Worm (Caenorhabditis elegans): ENCODE results near the gene snt-5.

Gene snt-5

ce11 chrV:1450160-1450559 is 38.8 kb upstream of the snt-5 start, which contains the start of gene cnc-2:
Gene cnc-2, minus strand, starts transcription at chrV:1450183.
- TF ChIP-seq dmd-6 (GFP tag; IDR thresholded peaks at IDR 0.05) = no peak
- no peak for TF ChIP-seq ceh-62 (tag; optimal IDR thresholded peaks at IDR 0.05)
- no peak for TF ChIP-seq mxl-2 (GFP tag; conservative IDR thresholded peaks at IDR 0.05)
- no peak for TF ChIP-seq mdt-29 (GFP tag; IDR thresholded peaks at IDR 0.05)
- no peak for TF ChIP-seq nhr-48 (tag; optimal IDR thresholded peaks at IDR 0.05)
- TF ChIP-seq gei-8 (GFP tag; optimal IDR thresholded peaks at IDR 0.05) = no peak
- no peak for TF ChIP-seq tra-1 (GFP tag; IDR thresholded peaks at IDR 0.05)
- TF ChIP-seq mxl-3 (GFP tag; optimal IDR thresholded peaks at IDR 0.05) = peak; percentile 37
- TF ChIP-seq ama-1 (optimal IDR thresholded peaks at IDR 0.05) = no peak
- peak; percentile 2 for TF ChIP-seq hlh-30 (tag; optimal IDR thresholded peaks at IDR 0.05; ENCODE audit: insufficient read depth)
- TF ChIP-seq hif-1 (tag; optimal IDR thresholded peaks at IDR 0.05) = no peak
- no peak for TF ChIP-seq F44E2.7 (GFP tag; IDR thresholded peaks at IDR 0.05)
- TF ChIP-seq dve-1 (tag; optimal IDR thresholded peaks at IDR 0.05; ENCODE audit: insufficient read depth) = no peak
- TF ChIP-seq ceh-32 (tag; optimal IDR thresholded peaks at IDR 0.05; ENCODE audit: poor library complexity) = no peak
- TF ChIP-seq Y75B8A.6 (GFP tag; IDR thresholded peaks at IDR 0.05) = no peak
- TF ChIP-seq pqm-1 (tag; optimal IDR thresholded peaks at IDR 0.05) = no peak

ce11 chrV:1447724-1448123 is 36.4 kb upstream of the snt-5 start, which contains the start of gene cnc-3:
Gene cnc-3, plus strand, starts transcription at chrV:1448004.
- TF ChIP-seq mxl-3 (GFP tag; optimal IDR thresholded peaks at IDR 0.05) (no peak), ceh-28 (tag; optimal IDR thresholded peaks at IDR 0.05) (no peak), F10B5.3 (tag; optimal IDR thresholded peaks at IDR 0.05) (no peak), daf-16 (GFP tag; optimal IDR thresholded peaks at IDR 0.05) (no peak), daf-16 (tag; optimal IDR thresholded peaks at IDR 0.05) (no peak), nhr-42 (GFP tag; IDR thresholded peaks at IDR 0.05) (no peak), nhr-111 (GFP tag; optimal IDR thresholded peaks at IDR 0.05) (no peak), Y5F2A.4 (GFP tag; optimal IDR thresholded peaks at IDR 0.05) (no peak), zfp-3 (GFP tag; conservative IDR thresholded peaks at IDR 0.05) (no peak), hlh-11 (tag; optimal IDR thresholded peaks at IDR 0.05) (no peak), unc-39 (tag; optimal IDR thresholded peaks at IDR 0.05) (no peak), T26A8.4 (GFP tag; IDR thresholded peaks at IDR 0.05) (peak; percentile 44), unc-62 (GFP tag; optimal IDR thresholded peaks at IDR 0.05 in 1 of 2) (peak in 1 of 2 experiments; percentile 85), unc-62 (tag; optimal IDR thresholded peaks at IDR 0.05) (no peak), nhr-41 (GFP tag; IDR thresholded peaks at IDR 0.05) (no peak), ceh-62 (tag; optimal IDR thresholded peaks at IDR 0.05) (no peak), snpc-4 (tag; optimal IDR thresholded peaks at IDR 0.05) (no peak), nhr-10 (tag; optimal IDR thresholded peaks at IDR 0.05) (no peak), F37D6.2 (tag; optimal IDR thresholded peaks at IDR 0.05) (no peak)

ce11 chrV:1447079-1447478 is 35.7 kb upstream of the snt-5 start, which contains the start of gene cnc-4:
Gene cnc-4, plus strand, starts transcription at chrV:1447195.
- no peak for TF ChIP-seq nhr-42 (GFP tag; IDR thresholded peaks at IDR 0.05)
- no peak for TF ChIP-seq nhr-28 (tag; optimal IDR thresholded peaks at IDR 0.05)
- TF ChIP-seq fos-1 (tag; optimal IDR thresholded peaks at IDR 0.05) = no peak
- TF ChIP-seq nhr-237 (tag; optimal IDR thresholded peaks at IDR 0.05) = no peak
- TF ChIP-seq nhr-48 (tag; optimal IDR thresholded peaks at IDR 0.05) = no peak
- no peak for TF ChIP-seq dmd-8 (GFP tag; IDR thresholded peaks at IDR 0.05)
- no peak for TF ChIP-seq snpc-1.2 (GFP tag; IDR thresholded peaks at IDR 0.05)
- TF ChIP-seq lin-29 (GFP tag; IDR thresholded peaks at IDR 0.05) = no peak
- no peak for TF ChIP-seq nhr-10 (tag; optimal IDR thresholded peaks at IDR 0.05)
- no peak for TF ChIP-seq D1046.2 (GFP tag; IDR thresholded peaks at IDR 0.05)
- TF ChIP-seq daf-19 (GFP tag; conservative IDR thresholded peaks at IDR 0.05) = no peak
- TF ChIP-seq unc-39 (tag; optimal IDR thresholded peaks at IDR 0.05) = no peak
- no peak for TF ChIP-seq egl-27 (tag; optimal IDR thresholded peaks at IDR 0.05)

Measured in whole organism, L4 larva.